Fruit fly (Drosophila melanogaster): ENCODE results near the gene CG8475.

dm6 chr2L:8170600-8171182 is 26.0 kb downstream of the CG8475 start:
- TF ChIP-seq cyc (GFP tag; optimal IDR thresholded peaks at IDR 0.05) = no peak
- no peak for TF ChIP-seq CG3919 (GFP tag; optimal IDR thresholded peaks at IDR 0.05)
- TF ChIP-seq ss (GFP tag; optimal IDR thresholded peaks at IDR 0.05) = no peak
- TF ChIP-seq Ets21C (GFP tag; optimal IDR thresholded peaks at IDR 0.05) = no peak
- TF ChIP-seq Hr39 (GFP tag; optimal IDR thresholded peaks at IDR 0.05) = no peak
- TF ChIP-seq Lpt (GFP tag; optimal IDR thresholded peaks at IDR 0.05) = no peak

Data from whole organism, prepupa.